Fruit fly (Drosophila melanogaster) Kc167 (cell line): ENCODE results near the gene CG32243.

Source experiments
- Myc ChIP-seq: fragments of >200 bp; optimal IDR thresholded peaks from 2 replicates; lab custom pipeline; 2017; ENCODE audit warnings: missing external identifiers
- Sin3A ChIP-seq: fragments of >200 bp; optimal IDR thresholded peaks from 2 replicates; lab custom pipeline; 2018; ENCODE audit warnings: missing external identifiers
- h ChIP-seq: fragments of >200 bp; optimal IDR thresholded peaks from 3 replicates; lab custom pipeline; 2018; ENCODE audit warnings: missing external identifiers
- insv ChIP-seq: fragments of >200 bp; optimal IDR thresholded peaks from 3 replicates; lab custom pipeline; 2018; ENCODE audit warnings: missing external identifiers
- psq ChIP-seq: fragments of >200 bp; optimal IDR thresholded peaks from 2 replicates; lab custom pipeline; 2017; ENCODE audit warnings: missing external identifiers
- ttk ChIP-seq: sonication (Bioruptor generic); optimal IDR thresholded peaks from 2 replicates; lab custom pipeline; 2017; ENCODE audit warnings: missing external identifiers

Gene CG32243

dm6 chr3L:4532841-4533619, 8.0 kb downstream of the CG32243 start, which contains the start of gene CG11353:
Gene CG11353 (plus strand): TSS chr3L:4533170.
- TF ChIP-seq insv (lab: Kevin White, UChicago), result no peak

- no peak for TF ChIP-seq ttk (lab: Kevin White, UChicago)
Observed at dm6 chr3L:4531941-4532478, 9.0 kb downstream of the CG32243 start, which contains the start of gene Tie. Gene Tie (minus strand): TSS chr3L:4532145.

- no peak for TF ChIP-seq insv (lab: Kevin White, UChicago)
- no peak for TF ChIP-seq Myc (lab: Kevin White, UChicago)
- no peak for TF ChIP-seq Sin3A (lab: Kevin White, UChicago)
- TF ChIP-seq h (lab: Kevin White, UChicago), result no peak
- TF ChIP-seq psq (lab: Kevin White, UChicago), result no peak
- no peak for TF ChIP-seq ttk (lab: Kevin White, UChicago)
Observed at dm6 chr3L:4521809-4522208, 19.2 kb downstream of the CG32243 start.

- TF ChIP-seq Sin3A (lab: Kevin White, UChicago) (no peak), Myc (lab: Kevin White, UChicago) (no peak), psq (lab: Kevin White, UChicago) (no peak), h (lab: Kevin White, UChicago) (no peak), insv (lab: Kevin White, UChicago) (no peak), ttk (lab: Kevin White, UChicago) (no peak)
Observed at dm6 chr3L:4519417-4519931, 21.6 kb downstream of the CG32243 start.

dm6 chr3L:4516378-4516777, 24.7 kb downstream of the CG32243 start:
- TF ChIP-seq Sin3A (lab: Kevin White, UChicago) (no peak), Myc (lab: Kevin White, UChicago) (no peak), ttk (lab: Kevin White, UChicago) (no peak), psq (lab: Kevin White, UChicago) (no peak), h (lab: Kevin White, UChicago) (no peak), insv (lab: Kevin White, UChicago) (no peak)

- TF ChIP-seq Myc (lab: Kevin White, UChicago), result no peak
- TF ChIP-seq psq (lab: Kevin White, UChicago), result no peak
- no peak for TF ChIP-seq insv (lab: Kevin White, UChicago)
- no peak for TF ChIP-seq h (lab: Kevin White, UChicago)
- no peak for TF ChIP-seq Sin3A (lab: Kevin White, UChicago)
- no peak for TF ChIP-seq ttk (lab: Kevin White, UChicago)
Observed at dm6 chr3L:4510317-4510716, 30.7 kb downstream of the CG32243 start.

- TF ChIP-seq insv (lab: Kevin White, UChicago), result no peak
- TF ChIP-seq h (lab: Kevin White, UChicago), result no peak
- TF ChIP-seq Myc (lab: Kevin White, UChicago), result no peak
- TF ChIP-seq psq (lab: Kevin White, UChicago), result no peak
- no peak for TF ChIP-seq ttk (lab: Kevin White, UChicago)
- TF ChIP-seq Sin3A (lab: Kevin White, UChicago), result no peak
Observed at dm6 chr3L:4508926-4509457, 32.1 kb downstream of the CG32243 start.

dm6 chr3L:4508307-4508706, 32.7 kb downstream of the CG32243 start, which contains the start of gene NT1:
Gene NT1 (minus strand): TSS chr3L:4508433.
- TF ChIP-seq psq (lab: Kevin White, UChicago) (no peak), insv (lab: Kevin White, UChicago) (no peak), ttk (lab: Kevin White, UChicago) (no peak), h (lab: Kevin White, UChicago) (no peak)

dm6 chr3L:4507846-4508245, 33.2 kb downstream of the CG32243 start:
- TF ChIP-seq psq (lab: Kevin White, UChicago), result no peak

dm6 chr3L:4501406-4501805, 39.6 kb downstream of the CG32243 start:
- TF ChIP-seq h (lab: Kevin White, UChicago), result no peak
- TF ChIP-seq psq (lab: Kevin White, UChicago), result no peak
- TF ChIP-seq Myc (lab: Kevin White, UChicago), result no peak
- TF ChIP-seq insv (lab: Kevin White, UChicago), result no peak
- no peak for TF ChIP-seq Sin3A (lab: Kevin White, UChicago)
- no peak for TF ChIP-seq ttk (lab: Kevin White, UChicago)

dm6 chr3L:4500400-4500799, 40.6 kb downstream of the CG32243 start, which contains the start of gene CG13720:
Gene CG13720 (minus strand): TSS chr3L:4500500.
- TF ChIP-seq h (lab: Kevin White, UChicago) (no peak), psq (lab: Kevin White, UChicago) (no peak), ttk (lab: Kevin White, UChicago) (no peak), insv (lab: Kevin White, UChicago) (no peak), Myc (lab: Kevin White, UChicago) (no peak), Sin3A (lab: Kevin White, UChicago) (no peak)

- TF ChIP-seq psq (lab: Kevin White, UChicago) (no peak), insv (lab: Kevin White, UChicago) (no peak), h (lab: Kevin White, UChicago) (no peak), Sin3A (lab: Kevin White, UChicago) (no peak), Myc (lab: Kevin White, UChicago) (no peak), ttk (lab: Kevin White, UChicago) (no peak)
Observed at dm6 chr3L:4497677-4498076, 43.4 kb downstream of the CG32243 start, which contains the start of gene CG13721. Gene CG13721 (minus strand): TSS chr3L:4497777.
